Worm (Caenorhabditis elegans): ENCODE measurements around the gene F35E12.9.

F35E12.9 gene

ce11 chrV:13739901-13740300 is 5.0 kb downstream of the F35E12.9 start:
- TF ChIP-seq C16A3.4 (tag; optimal IDR thresholded peaks at IDR 0.05) (no peak), ama-1 (optimal IDR thresholded peaks at IDR 0.05) (no peak), nhr-19 (GFP tag; conservative IDR thresholded peaks at IDR 0.05) (no peak), nhr-20 (tag; optimal IDR thresholded peaks at IDR 0.05) (peak; percentile 21), nhr-84 (tag; optimal IDR thresholded peaks at IDR 0.05) (no peak), nhr-11 (tag; optimal IDR thresholded peaks at IDR 0.05) (no peak), efl-3 (GFP tag; optimal IDR thresholded peaks at IDR 0.05) (no peak), blmp-1 (tag; optimal IDR thresholded peaks at IDR 0.05) (no peak), jun-1 (tag; optimal IDR thresholded peaks at IDR 0.05) (no peak), grh-1 (GFP tag; IDR thresholded peaks at IDR 0.05) (no peak), ceh-88 (GFP tag; IDR thresholded peaks at IDR 0.05) (no peak), nhr-28 (tag; optimal IDR thresholded peaks at IDR 0.05) (no peak), isw-1 (GFP tag; IDR thresholded peaks at IDR 0.05) (no peak), ceh-90 (tag; optimal IDR thresholded peaks at IDR 0.05) (no peak), pax-3 (tag; optimal IDR thresholded peaks at IDR 0.05) (peak; percentile 3), swsn-7 (tag; optimal IDR thresholded peaks at IDR 0.05) (no peak), lsy-2 (tag; optimal IDR thresholded peaks at IDR 0.05) (no peak), ztf-11 (tag; optimal IDR thresholded peaks at IDR 0.05) (no peak), unc-98 (GFP tag; IDR thresholded peaks at IDR 0.05) (no peak), fkh-10 (GFP tag; optimal IDR thresholded peaks at IDR 0.05) (no peak), aha-1 (tag; optimal IDR thresholded peaks at IDR 0.05) (no peak), lir-3 (tag; optimal IDR thresholded peaks at IDR 0.05; ENCODE audit: poor library complexity) (no peak), elt-3 (tag; optimal IDR thresholded peaks at IDR 0.05) (no peak), zip-4 (GFP tag; optimal IDR thresholded peaks at IDR 0.05) (no peak), efl-1 (optimal IDR thresholded peaks at IDR 0.05) (no peak), efl-1 (GFP tag; optimal IDR thresholded peaks at IDR 0.05 in 1 of 2) (peak in 1 of 2 experiments; percentile 3), elt-2 (tag; optimal IDR thresholded peaks at IDR 0.05) (peak; percentile 67), lin-35 (GFP tag; optimal IDR thresholded peaks at IDR 0.05) (no peak), unc-130 (tag; optimal IDR thresholded peaks at IDR 0.05) (no peak), zag-1 (tag; optimal IDR thresholded peaks at IDR 0.05) (no peak)

DNA sequence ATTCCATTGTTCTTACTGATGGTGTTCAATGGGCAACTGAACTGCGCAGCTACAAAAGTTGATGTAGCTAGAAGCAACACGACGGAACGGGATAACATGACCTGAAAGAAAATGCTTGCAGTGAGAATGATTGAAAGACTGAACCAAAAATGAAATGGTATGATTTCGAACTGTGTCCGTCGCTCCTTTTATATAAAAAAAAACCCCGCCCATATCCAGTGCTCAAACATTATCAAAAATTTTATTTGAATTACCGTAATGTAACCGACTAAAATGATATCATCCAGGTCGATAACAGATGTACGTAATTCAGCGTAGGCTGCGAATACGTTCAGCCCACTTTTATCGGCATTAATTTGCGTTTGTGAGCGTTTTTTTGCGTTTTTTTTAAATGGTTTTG is 6.6 kb downstream of the F35E12.9 start, which contains the start of gene irg-5:
Gene irg-5, minus strand, starts transcription at position 101 of the 400 bp plus-strand sequence.
- TF ChIP-seq xbp-1 (tag; optimal IDR thresholded peaks at IDR 0.05) (no peak), lir-3 (tag; optimal IDR thresholded peaks at IDR 0.05; ENCODE audit: poor library complexity) (no peak)

ce11 chrV:13736147-13736546 is 8.8 kb downstream of the F35E12.9 start, which contains the start of gene F35E12.6:
Gene F35E12.6, minus strand, starts transcription at chrV:13736247.
- TF ChIP-seq ztf-11 (tag; optimal IDR thresholded peaks at IDR 0.05) = no peak
- TF ChIP-seq elt-2 (tag; optimal IDR thresholded peaks at IDR 0.05) = peak; percentile 37

- TF ChIP-seq zag-1 (tag; optimal IDR thresholded peaks at IDR 0.05) = no peak
- no peak for TF ChIP-seq nhr-85 (tag)
- no peak for TF ChIP-seq sox-4 (tag; optimal IDR thresholded peaks at IDR 0.05)
- no peak for TF ChIP-seq nhr-28 (tag; optimal IDR thresholded peaks at IDR 0.05)
- no peak for TF ChIP-seq pag-3 (tag; optimal IDR thresholded peaks at IDR 0.05; ENCODE audit: borderline replicate concordance, insufficient read depth)
- no peak for TF ChIP-seq lin-14 (GFP tag; optimal IDR thresholded peaks at IDR 0.05)
- TF ChIP-seq egl-27 (tag; optimal IDR thresholded peaks at IDR 0.05) = no peak
- peak; percentile 12 for TF ChIP-seq pax-3 (tag; optimal IDR thresholded peaks at IDR 0.05)
- TF ChIP-seq sptf-1 (tag; optimal IDR thresholded peaks at IDR 0.05) = no peak
- TF ChIP-seq elt-2 (tag; optimal IDR thresholded peaks at IDR 0.05) = peak; percentile 24
- TF ChIP-seq isw-1 (GFP tag; IDR thresholded peaks at IDR 0.05) = no peak
- no peak for TF ChIP-seq unc-86 (tag; optimal IDR thresholded peaks at IDR 0.05)
- TF ChIP-seq C16A3.4 (tag; optimal IDR thresholded peaks at IDR 0.05) = no peak
- no peak for TF ChIP-seq efl-1 (optimal IDR thresholded peaks at IDR 0.05)
- no peak for TF ChIP-seq efl-1 (GFP tag; optimal IDR thresholded peaks at IDR 0.05 in 1 of 2)
- TF ChIP-seq dsc-1 (tag; optimal IDR thresholded peaks at IDR 0.05) = no peak
- peak; percentile 3 for TF ChIP-seq pqm-1 (tag; optimal IDR thresholded peaks at IDR 0.05)
- no peak for TF ChIP-seq nhr-237 (tag; optimal IDR thresholded peaks at IDR 0.05)
- TF ChIP-seq Y116A8C.19 (tag; optimal IDR thresholded peaks at IDR 0.05; ENCODE audit: borderline replicate concordance) = no peak
- TF ChIP-seq mab-9 (GFP tag; IDR thresholded peaks at IDR 0.05) = no peak
- TF ChIP-seq ztf-4 (tag; optimal IDR thresholded peaks at IDR 0.05) = no peak
- no peak for TF ChIP-seq C04F5.9 (tag; optimal IDR thresholded peaks at IDR 0.05)
- no peak for TF ChIP-seq lir-3 (tag; optimal IDR thresholded peaks at IDR 0.05; ENCODE audit: poor library complexity)
- no peak for TF ChIP-seq mef-2 (tag; optimal IDR thresholded peaks at IDR 0.05)
- TF ChIP-seq lsy-2 (tag; optimal IDR thresholded peaks at IDR 0.05) = no peak
Measured at ce11 chrV:13730762-13731161, 14.2 kb downstream of the F35E12.9 start, which contains the start of gene dct-17. Gene dct-17, minus strand, starts transcription at chrV:13730784.
